Fruit fly (Drosophila melanogaster): ENCODE results near the gene BHD.

The BHD gene

dm6 chr3L:7238072-7238759, at the start of gene BHD, which contains the start of gene CG14829:
Gene BHD, plus strand, starts transcription at chr3L:7238542.
Gene CG14829, minus strand, starts transcription at chr3L:7238122.
- TF ChIP-seq Rel (GFP tag; optimal IDR thresholded peaks at IDR 0.05), result no peak
- TF ChIP-seq Rel (tag; optimal IDR thresholded peaks at IDR 0.05), result peak; percentile 95
- TF ChIP-seq Myc (optimal IDR thresholded peaks at IDR 0.05), result peak; percentile 57
- TF ChIP-seq Dfd (GFP tag; optimal IDR thresholded peaks at IDR 0.05), result no peak

DNA sequence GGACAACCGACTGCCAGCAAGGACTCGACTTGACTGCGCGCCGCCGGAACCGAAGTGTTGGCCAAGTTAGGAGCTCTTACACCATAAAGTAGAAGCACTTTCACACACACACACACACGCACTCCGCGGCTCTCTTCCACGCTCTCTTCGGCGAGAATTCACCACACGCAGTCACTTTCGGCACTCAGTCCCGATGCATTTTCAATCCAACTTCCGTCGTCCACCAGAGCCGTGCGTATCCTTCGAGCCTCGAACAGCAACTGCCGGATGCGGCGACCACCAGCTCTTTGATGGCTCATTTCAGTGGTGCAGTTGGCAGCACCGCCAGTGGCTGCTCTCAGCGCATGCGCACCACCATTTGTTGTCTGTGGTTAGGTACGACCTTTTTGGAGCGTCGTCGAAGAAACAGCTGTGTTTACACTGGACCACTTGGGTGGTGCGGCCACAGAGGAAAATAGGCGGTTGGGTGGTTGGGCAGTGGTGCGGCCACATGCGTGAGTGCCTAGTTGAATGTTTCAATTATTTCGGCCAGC, 48.6 kb upstream of the BHD start, which contains the start of gene Dscam2:
Gene Dscam2 (minus strand): TSS at position 264 of the 533 bp plus-strand sequence.
- TF ChIP-seq ey (GFP tag; optimal IDR thresholded peaks at IDR 0.05), result no peak
- no peak for TF ChIP-seq Hnf4 (GFP tag; optimal IDR thresholded peaks at IDR 0.05)
- no peak for TF ChIP-seq OdsH (GFP tag; optimal IDR thresholded peaks at IDR 0.05)
- TF ChIP-seq lola (GFP tag; optimal IDR thresholded peaks at IDR 0.05), result no peak
- no peak for TF ChIP-seq GATAd (GFP tag; optimal IDR thresholded peaks at IDR 0.05)
- TF ChIP-seq Jra (GFP tag; optimal IDR thresholded peaks at IDR 0.05), result no peak
- no peak for TF ChIP-seq fru (GFP tag; optimal IDR thresholded peaks at IDR 0.05)
- TF ChIP-seq Dfd (GFP tag; optimal IDR thresholded peaks at IDR 0.05), result no peak
- no peak for TF ChIP-seq dl (GFP tag; optimal IDR thresholded peaks at IDR 0.05; ENCODE audit: insufficient read depth in 1 of 2, partially characterized antibody in 2 of 2)
- TF ChIP-seq Dif (GFP tag; optimal IDR thresholded peaks at IDR 0.05; ENCODE audit: partially characterized antibody), result no peak
- no peak for TF ChIP-seq usp (GFP tag; optimal IDR thresholded peaks at IDR 0.05)
- no peak for TF ChIP-seq foxo (GFP tag; optimal IDR thresholded peaks at IDR 0.05)
- TF ChIP-seq CG32264 (GFP tag; optimal IDR thresholded peaks at IDR 0.05), result no peak
- no peak for TF ChIP-seq Sp1 (GFP tag; optimal IDR thresholded peaks at IDR 0.05)
- no peak for TF ChIP-seq dsf (GFP tag; optimal IDR thresholded peaks at IDR 0.05; ENCODE audit: borderline replicate concordance)
- no peak for TF ChIP-seq br (GFP tag; optimal IDR thresholded peaks at IDR 0.05)

DNA sequence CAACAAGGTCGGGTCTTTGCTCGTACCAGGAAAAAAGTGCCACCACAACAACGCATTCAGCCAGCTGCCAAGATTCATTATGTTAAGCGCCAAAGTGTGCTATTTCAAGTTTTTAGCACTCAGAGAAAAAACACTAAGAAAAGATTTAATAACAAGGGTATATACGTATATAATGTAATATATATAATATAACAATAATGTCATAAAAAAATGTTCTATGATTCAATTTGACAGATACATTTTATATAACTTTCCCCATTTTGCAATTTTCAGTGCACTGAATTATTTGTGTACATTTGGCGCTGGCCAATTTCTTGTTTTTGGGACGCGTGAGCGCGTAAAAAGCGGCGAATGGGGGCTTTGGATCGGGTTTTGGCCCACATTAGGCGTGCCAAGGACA, 47.8 kb upstream of the BHD start:
- no peak for TF ChIP-seq tai (GFP tag; optimal IDR thresholded peaks at IDR 0.05)
- TF ChIP-seq woc (GFP tag; optimal IDR thresholded peaks at IDR 0.05), result no peak
- TF ChIP-seq Myc (optimal IDR thresholded peaks at IDR 0.05), result no peak
- no peak for TF ChIP-seq rgr (GFP tag; optimal IDR thresholded peaks at IDR 0.05)
- no peak for TF ChIP-seq foxo (GFP tag; optimal IDR thresholded peaks at IDR 0.05)
- TF ChIP-seq ey (GFP tag; optimal IDR thresholded peaks at IDR 0.05), result no peak
- TF ChIP-seq dl (GFP tag; optimal IDR thresholded peaks at IDR 0.05; ENCODE audit: insufficient read depth in 1 of 2, partially characterized antibody in 2 of 2), result no peak
- no peak for TF ChIP-seq usp (GFP tag; optimal IDR thresholded peaks at IDR 0.05)
- no peak for TF ChIP-seq dsf (GFP tag; optimal IDR thresholded peaks at IDR 0.05; ENCODE audit: borderline replicate concordance)
- TF ChIP-seq Dif (GFP tag; optimal IDR thresholded peaks at IDR 0.05; ENCODE audit: partially characterized antibody), result no peak
- no peak for TF ChIP-seq OdsH (GFP tag; optimal IDR thresholded peaks at IDR 0.05)
- no peak for TF ChIP-seq Hr83 (GFP tag; optimal IDR thresholded peaks at IDR 0.05; ENCODE audit: poor library complexity, severe bottlenecking)
- no peak for TF ChIP-seq N (GFP tag; optimal IDR thresholded peaks at IDR 0.05)
- no peak for TF ChIP-seq CrebA (GFP tag; optimal IDR thresholded peaks at IDR 0.05; ENCODE audit: borderline replicate concordance)
- no peak for TF ChIP-seq Mio (GFP tag; optimal IDR thresholded peaks at IDR 0.05)
- no peak for TF ChIP-seq Vsx2 (GFP tag; optimal IDR thresholded peaks at IDR 0.05; ENCODE audit: partially characterized antibody)
- TF ChIP-seq HLH106 (tag; optimal IDR thresholded peaks at IDR 0.05), result no peak
- TF ChIP-seq lola (GFP tag; optimal IDR thresholded peaks at IDR 0.05), result no peak
- no peak for TF ChIP-seq Hr78 (GFP tag; optimal IDR thresholded peaks at IDR 0.05)

DNA sequence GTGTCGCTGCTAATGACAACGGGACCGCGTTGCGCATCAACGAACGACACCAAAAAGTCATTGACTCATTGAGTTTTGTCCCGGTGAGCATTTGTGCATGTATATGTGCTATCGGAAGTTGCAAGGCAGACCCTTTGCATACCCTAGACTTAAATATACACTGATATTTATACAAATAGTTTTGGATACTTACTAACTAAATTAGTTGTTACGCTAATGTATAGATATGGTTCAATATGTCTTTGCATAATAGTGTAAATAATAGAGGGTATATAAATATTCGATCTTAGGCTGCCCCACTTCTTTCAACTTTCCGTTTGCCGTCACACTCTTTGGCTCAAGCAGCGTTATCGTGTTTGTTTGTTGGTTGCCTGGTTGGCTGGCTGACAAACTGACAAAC, 47.1 kb upstream of the BHD start:
- TF ChIP-seq Dif (GFP tag; optimal IDR thresholded peaks at IDR 0.05; ENCODE audit: partially characterized antibody) (no peak), Hr78 (GFP tag; optimal IDR thresholded peaks at IDR 0.05) (no peak), tai (GFP tag; optimal IDR thresholded peaks at IDR 0.05) (no peak), OdsH (GFP tag; optimal IDR thresholded peaks at IDR 0.05) (no peak), rgr (GFP tag; optimal IDR thresholded peaks at IDR 0.05) (no peak), Dfd (GFP tag; optimal IDR thresholded peaks at IDR 0.05) (no peak), Rel (GFP tag; optimal IDR thresholded peaks at IDR 0.05) (no peak), Rel (tag; optimal IDR thresholded peaks at IDR 0.05) (no peak), CG9705 (GFP tag; optimal IDR thresholded peaks at IDR 0.05) (no peak), HLH106 (tag; optimal IDR thresholded peaks at IDR 0.05) (peak; percentile 23)

DNA sequence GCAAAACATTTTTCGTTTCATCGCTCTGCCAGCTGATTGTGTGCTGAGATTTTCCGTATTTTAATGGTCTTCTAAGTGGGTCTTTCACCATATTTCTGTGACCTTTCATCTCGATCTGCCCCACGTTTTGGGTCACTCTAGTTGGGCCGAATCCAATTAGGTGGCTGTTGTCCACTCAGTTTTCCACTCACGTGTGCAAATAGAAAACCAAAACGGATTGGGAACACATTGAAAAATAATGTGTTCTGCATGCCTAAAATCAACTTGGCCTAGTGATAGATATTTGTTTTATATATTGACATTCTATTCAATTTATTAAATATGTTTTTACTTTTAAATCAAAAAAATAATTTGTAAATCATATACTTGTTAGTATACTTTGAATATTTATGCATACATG, 4.1 kb upstream of the BHD start, which contains the start of gene CG14826:
Gene CG14826 (plus strand): TSS at position 301 of the 400 bp plus-strand sequence.
- TF ChIP-seq lola (GFP tag; optimal IDR thresholded peaks at IDR 0.05) (no peak), CG32264 (GFP tag; optimal IDR thresholded peaks at IDR 0.05) (no peak), br (GFP tag; optimal IDR thresholded peaks at IDR 0.05) (no peak), GATAd (GFP tag; optimal IDR thresholded peaks at IDR 0.05) (no peak), Hr83 (GFP tag; optimal IDR thresholded peaks at IDR 0.05; ENCODE audit: poor library complexity, severe bottlenecking) (no peak), HLH106 (tag; optimal IDR thresholded peaks at IDR 0.05) (no peak), Sp1 (GFP tag; optimal IDR thresholded peaks at IDR 0.05) (no peak), Dfd (GFP tag; optimal IDR thresholded peaks at IDR 0.05) (no peak), jim (GFP tag; optimal IDR thresholded peaks at IDR 0.05) (no peak), woc (GFP tag; optimal IDR thresholded peaks at IDR 0.05) (no peak), OdsH (GFP tag; optimal IDR thresholded peaks at IDR 0.05) (no peak), usp (GFP tag; optimal IDR thresholded peaks at IDR 0.05) (no peak)
